Fruit fly (Drosophila melanogaster) whole organism, embryonic: Measurements from ENCODE around the gene Gcna.
A peak's percentile ranks its signal among the peaks of the same experiment; 100 is the strongest.

Source experiments
- Atf6 ChIP-seq: fragments of 200-800 bp; sonication (Bioruptor generic); IDR thresholded peaks from 2 replicates; pipeline ENCODE4 v1.3.6; 2022; ENCODE audit warnings: missing biosample characterization, missing genetic modification characterization
- CG1024 ChIP-seq: fragments of 200-800 bp; sonication (Bioruptor generic); IDR thresholded peaks from 2 replicates; pipeline ENCODE4 v1.3.6; 2022; ENCODE audit warnings: missing biosample characterization, missing genetic modification characterization
- CG10321 ChIP-seq: fragments of 200-800 bp; sonication (Bioruptor generic); IDR thresholded peaks from 2 replicates; pipeline ENCODE4 v1.3.6; 2022; ENCODE audit warnings: missing biosample characterization, missing genetic modification characterization
- CG10366 ChIP-seq: fragments of 200-800 bp; sonication (Bioruptor generic); IDR thresholded peaks from 2 replicates; pipeline ENCODE4 v1.3.6; 2022; ENCODE audit warnings: missing biosample characterization, missing genetic modification characterization
- CG11398 ChIP-seq: fragments of 200-800 bp; sonication (Bioruptor generic); optimal IDR thresholded peaks from 2 replicates; lab custom pipeline; 2016; ENCODE audit warnings: missing biosample characterization, missing genetic modification characterization
- CG12659 ChIP-seq: fragments of 200-800 bp; sonication (Bioruptor generic); optimal IDR thresholded peaks from 3 replicates; lab custom pipeline; 2017; ENCODE audit warnings: mild to moderate bottlenecking, missing biosample characterization, missing genetic modification reagents, missing genetic modification characterization
- CG14860 ChIP-seq: fragments of 200-800 bp; sonication (Bioruptor generic); IDR thresholded peaks from 3 replicates; pipeline ENCODE4 v1.3.6; 2022; ENCODE audit warnings: missing biosample characterization, missing genetic modification characterization; ENCODE audit not compliant: partially characterized antibody
- CG15479 ChIP-seq: fragments of 200-800 bp; sonication (Bioruptor generic); optimal IDR thresholded peaks from 3 replicates; lab custom pipeline; 2019; ENCODE audit warnings: missing biosample characterization, mild to moderate bottlenecking, missing genetic modification characterization, moderate library complexity
- CG15601 ChIP-seq: fragments of 200-800 bp; sonication (Bioruptor generic); optimal IDR thresholded peaks from 3 replicates; lab custom pipeline; 2019; ENCODE audit warnings: missing biosample characterization, mild to moderate bottlenecking, missing genetic modification characterization, moderate library complexity
- CG15696 ChIP-seq: fragments of 200-800 bp; sonication (Bioruptor generic); optimal IDR thresholded peaks from 2 replicates; lab custom pipeline; 2019; ENCODE audit warnings: missing biosample characterization, mild to moderate bottlenecking, missing genetic modification characterization, moderate library complexity
- CG1603 ChIP-seq: fragments of 200-800 bp; sonication (Bioruptor generic); optimal IDR thresholded peaks from 2 replicates; lab custom pipeline; 2019; ENCODE audit warnings: missing biosample characterization, mild to moderate bottlenecking, missing genetic modification characterization, moderate library complexity
- CG16863 ChIP-seq: fragments of 200-800 bp; sonication (Bioruptor generic); optimal IDR thresholded peaks from 3 replicates; lab custom pipeline; 2016; ENCODE audit warnings: missing biosample characterization, missing genetic modification characterization
- CG17328 ChIP-seq: fragments of 200-800 bp; sonication (Bioruptor generic); IDR thresholded peaks from 2 replicates; pipeline ENCODE4 v1.3.6; 2022; ENCODE audit warnings: missing biosample characterization, missing genetic modification characterization
- CG17568 ChIP-seq: fragments of 200-800 bp; sonication (Bioruptor generic); optimal IDR thresholded peaks from 2 replicates; lab custom pipeline; 2018; ENCODE audit warnings: missing biosample characterization, mild to moderate bottlenecking, missing genetic modification characterization, moderate library complexity
- CG18476 ChIP-seq: fragments of 200-800 bp; sonication (Bioruptor generic); optimal IDR thresholded peaks from 2 replicates; lab custom pipeline; 2016; ENCODE audit warnings: missing biosample characterization, mild to moderate bottlenecking, missing genetic modification characterization
- CG18619 ChIP-seq: fragments of 200-800 bp; sonication (Bioruptor generic); optimal IDR thresholded peaks from 3 replicates; lab custom pipeline; 2017; ENCODE audit warnings: missing biosample characterization, mild to moderate bottlenecking, missing genetic modification characterization
- CG31441 ChIP-seq: fragments of 200-800 bp; sonication (Bioruptor generic); IDR thresholded peaks from 2 replicates; pipeline ENCODE4 v1.3.6; 2022; ENCODE audit warnings: missing biosample characterization, missing genetic modification characterization
- CG4707 ChIP-seq: fragments of 200-800 bp; sonication (Bioruptor generic); optimal IDR thresholded peaks from 2 replicates; lab custom pipeline; 2018; ENCODE audit warnings: missing biosample characterization, mild to moderate bottlenecking, missing genetic modification characterization, moderate library complexity
- CG5180 ChIP-seq: fragments of 200-800 bp; sonication (Bioruptor generic); optimal IDR thresholded peaks from 3 replicates; lab custom pipeline; 2017; ENCODE audit warnings: missing biosample characterization, missing genetic modification characterization, mild to moderate bottlenecking, moderate library complexity, missing genetic modification reagents
- CG6254 ChIP-seq: fragments of 200-800 bp; sonication (Bioruptor generic); optimal IDR thresholded peaks from 3 replicates; lab custom pipeline; 2017; ENCODE audit warnings: mild to moderate bottlenecking, missing biosample characterization, missing genetic modification reagents, missing genetic modification characterization
- CG8388 ChIP-seq: fragments of 200-800 bp; sonication (Bioruptor generic); optimal IDR thresholded peaks from 2 replicates; lab custom pipeline; 2019; ENCODE audit warnings: missing biosample characterization, mild to moderate bottlenecking, missing genetic modification characterization, moderate library complexity
- CG9817 ChIP-seq: fragments of 200-800 bp; sonication (Bioruptor generic); optimal IDR thresholded peaks from 2 replicates; lab custom pipeline; 2018; ENCODE audit warnings: missing biosample characterization, mild to moderate bottlenecking, missing genetic modification characterization, moderate library complexity
- E2f2 ChIP-seq: fragments of 200-800 bp; sonication (Bioruptor generic); IDR thresholded peaks from 2 replicates; pipeline ENCODE4 v1.3.6; 2022; ENCODE audit warnings: missing biosample characterization, missing genetic modification characterization
- H15 ChIP-seq: fragments of 200-800 bp; sonication (Bioruptor generic); IDR thresholded peaks from 3 replicates; pipeline ENCODE4 v1.3.6; 2022; ENCODE audit warnings: missing biosample characterization, missing genetic modification characterization
- Hr51 ChIP-seq, 2 experiments: fragments of 200-800 bp; sonication (Bioruptor generic); optimal IDR thresholded peaks; 2 replicates in 1 of 2; 3 replicates in 1 of 2; lab custom pipeline; 2016 to 2018; ENCODE audit warnings: missing biosample characterization in 2 of 2, missing genetic modification characterization in 2 of 2, mild to moderate bottlenecking in 1 of 2, moderate library complexity in 1 of 2
- NC2β ChIP-seq: fragments of 200-800 bp; sonication (Bioruptor generic); optimal IDR thresholded peaks from 2 replicates; lab custom pipeline; 2016; ENCODE audit warnings: missing biosample characterization, missing genetic modification characterization
- Nf-YB ChIP-seq: fragments of 200-800 bp; sonication (Bioruptor generic); optimal IDR thresholded peaks from 3 replicates; lab custom pipeline; 2019; ENCODE audit warnings: missing biosample characterization, mild to moderate bottlenecking, missing genetic modification characterization, moderate library complexity
- Opbp ChIP-seq: fragments of 200-800 bp; sonication (Bioruptor generic); IDR thresholded peaks from 3 replicates; pipeline ENCODE4 v1.3.6; 2022; ENCODE audit warnings: missing biosample characterization, missing genetic modification characterization; ENCODE audit not compliant: partially characterized antibody
- Side ChIP-seq: fragments of 200-800 bp; sonication (Bioruptor generic); optimal IDR thresholded peaks from 2 replicates; lab custom pipeline; 2016; ENCODE audit warnings: missing biosample characterization, missing genetic modification characterization
- Spps ChIP-seq: fragments of 200-800 bp; sonication (Bioruptor generic); optimal IDR thresholded peaks from 2 replicates; lab custom pipeline; 2018; ENCODE audit warnings: missing biosample characterization, mild to moderate bottlenecking, missing genetic modification characterization
- Trl ChIP-seq, 3 experiments: fragments of >200 bp in 2 of 3; fragments of 200-800 bp in 1 of 3; sonication (Bioruptor generic) in 1 of 3; optimal IDR thresholded peaks; 2 replicates in 1 of 3; 3 replicates in 2 of 3; lab custom pipeline; 2016 to 2017; ENCODE audit warnings: missing biosample characterization in 1 of 3, missing genetic modification characterization in 1 of 3
- YL-1 ChIP-seq: fragments of 200-800 bp; sonication (Bioruptor generic); optimal IDR thresholded peaks from 3 replicates; lab custom pipeline; 2017; ENCODE audit warnings: missing biosample characterization, mild to moderate bottlenecking, missing genetic modification characterization
- bab2 ChIP-seq: fragments of 200-800 bp; sonication (Bioruptor generic); optimal IDR thresholded peaks from 2 replicates; lab custom pipeline; 2016; ENCODE audit warnings: missing biosample characterization, missing genetic modification characterization
- crol ChIP-seq: fragments of 200-800 bp; sonication (Bioruptor generic); IDR thresholded peaks from 2 replicates; pipeline ENCODE4 v1.3.6; 2022; ENCODE audit warnings: missing biosample characterization, missing genetic modification characterization
- crp ChIP-seq, 2 experiments: fragments of 200-800 bp; sonication (Bioruptor generic); optimal IDR thresholded peaks; 2 replicates in 1 of 2; 3 replicates in 1 of 2; lab custom pipeline; 2017; ENCODE audit warnings: missing biosample characterization in 2 of 2, missing genetic modification characterization in 2 of 2, mild to moderate bottlenecking in 1 of 2, moderate library complexity in 1 of 2
- dimm ChIP-seq: fragments of 200-800 bp; sonication (Bioruptor generic); IDR thresholded peaks from 2 replicates; pipeline ENCODE4 v1.3.6; 2022; ENCODE audit warnings: missing biosample characterization, missing genetic modification characterization
- dysf ChIP-seq: fragments of 200-800 bp; sonication (Bioruptor generic); IDR thresholded peaks from 3 replicates; pipeline ENCODE4 v1.3.6; 2022; ENCODE audit warnings: missing biosample characterization, missing genetic modification characterization
- gfzf ChIP-seq: fragments of 200-800 bp; sonication (Bioruptor generic); optimal IDR thresholded peaks from 2 replicates; lab custom pipeline; 2016; ENCODE audit warnings: missing biosample characterization, mild to moderate bottlenecking, missing genetic modification characterization, moderate library complexity
- pb ChIP-seq: fragments of 200-800 bp; sonication (Bioruptor generic); optimal IDR thresholded peaks from 3 replicates; lab custom pipeline; 2016; ENCODE audit warnings: missing biosample characterization, missing genetic modification characterization
- pfk ChIP-seq: fragments of 200-800 bp; sonication (Bioruptor generic); optimal IDR thresholded peaks from 2 replicates; lab custom pipeline; 2018; ENCODE audit warnings: missing biosample characterization, mild to moderate bottlenecking, missing genetic modification characterization, moderate library complexity
- pho ChIP-seq: fragments of 200-800 bp; sonication (Bioruptor generic); optimal IDR thresholded peaks from 2 replicates; lab custom pipeline; 2016; ENCODE audit warnings: missing biosample characterization, missing genetic modification characterization
- prd ChIP-seq, 3 experiments: fragments of >200 bp in 2 of 3; fragments of 200-800 bp in 1 of 3; sonication (Bioruptor generic) in 1 of 3; optimal IDR thresholded peaks in 2 of 3; IDR thresholded peaks in 1 of 3; 2 replicates in 2 of 3; 3 replicates in 1 of 3; pipeline versions ENCODE4 v1.3.6 to Lab custom; 2017 to 2022; ENCODE audit warnings: missing biosample characterization in 1 of 3, missing genetic modification characterization in 1 of 3
- pros ChIP-seq: fragments of 200-800 bp; sonication (Bioruptor generic); optimal IDR thresholded peaks from 3 replicates; lab custom pipeline; 2019; ENCODE audit warnings: missing biosample characterization, mild to moderate bottlenecking, missing genetic modification characterization, moderate library complexity
- salm ChIP-seq: fragments of 200-800 bp; sonication (Bioruptor generic); optimal IDR thresholded peaks from 2 replicates; lab custom pipeline; 2018; ENCODE audit warnings: missing biosample characterization, mild to moderate bottlenecking, missing genetic modification characterization
- seq ChIP-seq: fragments of 200-800 bp; sonication (Bioruptor generic); IDR thresholded peaks from 2 replicates; pipeline ENCODE4 v1.3.6; 2022; ENCODE audit warnings: missing biosample characterization, missing genetic modification characterization
- sqz ChIP-seq: fragments of 200-800 bp; sonication (Bioruptor generic); optimal IDR thresholded peaks from 3 replicates; lab custom pipeline; 2018; ENCODE audit warnings: missing biosample characterization, mild to moderate bottlenecking, missing genetic modification characterization
- zen ChIP-seq: fragments of 200-800 bp; sonication (Bioruptor generic); optimal IDR thresholded peaks from 3 replicates; lab custom pipeline; 2018; ENCODE audit warnings: missing biosample characterization, mild to moderate bottlenecking, missing genetic modification characterization, moderate library complexity

Gcna gene

dm6 chrX:1861620-1862184 lies 3.9 kb downstream of the Gcna start, which contains the start of gene deltaCOP (continued):
- peak; percentile 94 for TF ChIP-seq pho (GFP tag; lab: Kevin White, UChicago)
- TF ChIP-seq CG17568 (GFP tag; lab: Kevin White, UChicago), result no peak
- peak; percentile 41 for TF ChIP-seq CG15601 (tag; lab: Kevin White, UChicago)
- TF ChIP-seq sqz (GFP tag; lab: Kevin White, UChicago), result no peak
- TF ChIP-seq CG1603, result no peak
- TF ChIP-seq Hr51 (GFP tag; optimal IDR thresholded peaks at IDR 0.05; lab: Kevin White, UChicago), result peak; percentile 75 to 88
- TF ChIP-seq crp (GFP tag; optimal IDR thresholded peaks at IDR 0.05; lab: Kevin White, UChicago), result peak in 1 of 2 experiments; percentile 35
- peak; percentile 90 for TF ChIP-seq CG12659 (GFP tag; lab: Kevin White, UChicago)
- no peak for TF ChIP-seq pros (GFP tag; lab: Kevin White, UChicago)
- peak; percentile 32 for TF ChIP-seq salm (tag; lab: Kevin White, UChicago)
- TF ChIP-seq crol (GFP tag; lab: Robert Waterston, UW), result peak; percentile 20; the same call in 1 of the 2 replicates
- TF ChIP-seq Nf-YB (GFP tag; lab: Kevin White, UChicago), result peak; percentile 50
- no peak for TF ChIP-seq CG4707 (GFP tag; lab: Kevin White, UChicago)
- TF ChIP-seq CG15696 (tag; lab: Kevin White, UChicago), result peak; percentile 50
- TF ChIP-seq pb (GFP tag; lab: Kevin White, UChicago), result peak; percentile 82
- no peak for TF ChIP-seq CG8388
- TF ChIP-seq pfk (GFP tag; lab: Kevin White, UChicago), result no peak
- peak; percentile 59 for TF ChIP-seq zen (tag; lab: Kevin White, UChicago)
- TF ChIP-seq dimm, result no peak
- peak; percentile 75 for TF ChIP-seq gfzf
- TF ChIP-seq Opbp (GFP tag; lab: Robert Waterston, UW), result 0 out of 3 replicates have a peak, but pooled peaks have one; percentile 36
- no peak for TF ChIP-seq prd (optimal IDR thresholded peaks at IDR 0.05; lab: Kevin White, UChicago)
- TF ChIP-seq prd (GFP tag; IDR thresholded peaks at IDR 0.05; lab: Robert Waterston, UW), result peak; percentile 90
- peak; percentile 43 for TF ChIP-seq CG6254
- no peak for TF ChIP-seq CG15479 (GFP tag; lab: Kevin White, UChicago)
- no peak for TF ChIP-seq Trl (optimal IDR thresholded peaks at IDR 0.05; lab: Kevin White, UChicago)
- peak; percentile 87 for TF ChIP-seq Trl (GFP tag; optimal IDR thresholded peaks at IDR 0.05; lab: Kevin White, UChicago)
- peak; percentile 86 for TF ChIP-seq CG11398 (GFP tag; lab: Kevin White, UChicago)
- TF ChIP-seq seq (GFP tag; lab: Robert Waterston, UW), result peak; percentile 82
- TF ChIP-seq CG5180 (GFP tag; lab: Kevin White, UChicago), result no peak
- TF ChIP-seq CG31441 (GFP tag; lab: Robert Waterston, UW), result no peak; the same call in 1 of the 2 replicates
- TF ChIP-seq CG18619 (GFP tag; lab: Kevin White, UChicago), result peak; percentile 74
- TF ChIP-seq CG18476 (GFP tag; lab: Kevin White, UChicago), result peak; percentile 78
- peak; percentile 90 for TF ChIP-seq dysf (GFP tag; lab: Robert Waterston, UW)
- no peak for TF ChIP-seq CG14860 (GFP tag; lab: Robert Waterston, UW)
- no peak for TF ChIP-seq CG10321 (GFP tag; lab: Robert Waterston, UW)
- peak; percentile 89 for TF ChIP-seq CG16863 (GFP tag; lab: Kevin White, UChicago)
- peak; percentile 62 for TF ChIP-seq YL-1 (GFP tag; lab: Kevin White, UChicago)
- peak; percentile 84 for TF ChIP-seq Atf6 (GFP tag; lab: Robert Waterston, UW)
- TF ChIP-seq CG9817 (tag; lab: Kevin White, UChicago), result peak; percentile 73
- TF ChIP-seq bab2 (GFP tag; lab: Kevin White, UChicago), result peak; percentile 91
- TF ChIP-seq Side, result peak; percentile 83
- peak; percentile 82 for TF ChIP-seq CG10366 (GFP tag; lab: Robert Waterston, UW)
- peak; percentile 70 for TF ChIP-seq CG17328
- peak; percentile 66; the same call in 1 of the 3 replicates for TF ChIP-seq H15 (GFP tag; lab: Robert Waterston, UW)
- TF ChIP-seq E2f2 (GFP tag; lab: Robert Waterston, UW), result peak; percentile 68
- peak; percentile 14 for TF ChIP-seq Spps
- peak; percentile 89 for TF ChIP-seq NC2β (GFP tag; lab: Kevin White, UChicago)
- TF ChIP-seq CG1024 (GFP tag; lab: Robert Waterston, UW), result peak; percentile 52; the same call in 1 of the 2 replicates
